3 worm cellular contexts compared by ENCODE assay signal in the genomic region with DNA sequence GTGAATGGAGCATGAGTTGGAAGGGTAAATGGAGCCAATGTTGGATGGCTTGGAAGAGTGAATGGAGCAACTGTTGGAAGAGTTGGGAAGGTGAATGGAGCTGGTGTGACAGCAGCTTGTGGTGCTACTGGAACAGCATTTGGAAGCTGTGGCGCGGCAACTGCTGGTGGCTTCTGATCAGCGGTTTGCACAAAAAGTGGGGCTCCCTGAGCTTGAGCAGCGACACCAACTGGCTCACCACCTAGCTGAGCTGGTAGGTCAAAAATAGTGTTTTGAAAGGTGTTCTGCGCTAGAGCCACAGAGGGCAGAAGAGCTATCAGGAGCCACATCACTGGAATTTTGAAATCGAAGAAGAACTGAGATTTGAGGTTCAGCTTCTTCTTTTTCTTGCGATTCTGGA.
TF ChIP-seq lines count a peak whose summit lies in the region.

No protein-coding gene starts in this region.

TF ChIP-seq in whole organism, L4 larva, 104 proteins besides CTCF, POLR2A, EP300 and RAD21:
- TF ChIP-seq set-16 (GFP tag; IDR thresholded peaks at IDR 0.05; lab: Robert Waterston, UW) (peak; percentile 65), nhr-111 (GFP tag; optimal IDR thresholded peaks at IDR 0.05; lab: Kevin White, UChicago) (no peak), F49E8.2 (tag; optimal IDR thresholded peaks at IDR 0.05; lab: Kevin White, UChicago; ENCODE audit: borderline replicate concordance) (no peak), nhr-48 (tag; optimal IDR thresholded peaks at IDR 0.05; lab: Kevin White, UChicago) (no peak), egl-43 (GFP tag; IDR thresholded peaks at IDR 0.05; lab: Robert Waterston, UW) (0 out of 2 replicates have a peak, but pooled peaks have one; percentile 23), mxl-2 (GFP tag; conservative IDR thresholded peaks at IDR 0.05; lab: Robert Waterston, UW) (no peak)

TF ChIP-seq in whole organism, midembryonic, 9 proteins besides CTCF, POLR2A, EP300 and RAD21:
- no peak for TF ChIP-seq med-1 (GFP tag; optimal IDR thresholded peaks at IDR 0.05; lab: Kevin White, UChicago; ENCODE audit: insufficient read depth)
- TF ChIP-seq tab-1 (GFP tag; IDR thresholded peaks at IDR 0.05; lab: Robert Waterston, UW): 0 out of 2 replicates have a peak, but pooled peaks have one; percentile 46

TF ChIP-seq in whole organism, young adult, 124 proteins besides CTCF, POLR2A, EP300 and RAD21:
- TF ChIP-seq bed-2 (GFP tag; IDR thresholded peaks at IDR 0.05; lab: Robert Waterston, UW): no peak
- no peak for TF ChIP-seq F10E7.11 (tag; optimal IDR thresholded peaks at IDR 0.05; lab: Kevin White, UChicago)
- peak; percentile 76 for TF ChIP-seq zfh-2 (GFP tag; conservative IDR thresholded peaks at IDR 0.05; lab: Robert Waterston, UW)
- no peak for TF ChIP-seq sdz-38 (tag; optimal IDR thresholded peaks at IDR 0.05; lab: Kevin White, UChicago)
